Fruit fly (Drosophila melanogaster): ENCODE results near the gene CG7523.

Gene CG7523

dm6 chr3R:17682244-17682773 is 11.6 kb upstream of the CG7523 start, which contains the start of the genes alt and CG7655 (continued):
- no peak for TF ChIP-seq fd3F (GFP tag; optimal IDR thresholded peaks at IDR 0.05)
- no peak for TF ChIP-seq CG6813 (GFP tag; optimal IDR thresholded peaks at IDR 0.05)
- no peak for TF ChIP-seq CG11723 (GFP tag; optimal IDR thresholded peaks at IDR 0.05)
- TF ChIP-seq HmgZ (tag; optimal IDR thresholded peaks at IDR 0.05) = peak; percentile 90
- no peak for TF ChIP-seq CG14860 (GFP tag; IDR thresholded peaks at IDR 0.05; ENCODE audit: partially characterized antibody)
- TF ChIP-seq exex (tag; optimal IDR thresholded peaks at IDR 0.05) = no peak
- no peak for TF ChIP-seq CG3838 (GFP tag; optimal IDR thresholded peaks at IDR 0.05)
- TF ChIP-seq CG3407 (GFP tag; optimal IDR thresholded peaks at IDR 0.05) = no peak
- TF ChIP-seq Sox100B (GFP tag; optimal IDR thresholded peaks at IDR 0.05) = no peak
- TF ChIP-seq CG15073 (GFP tag; optimal IDR thresholded peaks at IDR 0.05) = no peak
- peak; percentile 6 for TF ChIP-seq NfI (GFP tag; optimal IDR thresholded peaks at IDR 0.05)
- TF ChIP-seq CG4424 (GFP tag; optimal IDR thresholded peaks at IDR 0.05) = no peak
- TF ChIP-seq Ets65A (GFP tag) = peak; percentile 75
- TF ChIP-seq so (GFP tag; IDR thresholded peaks at IDR 0.05) = no peak
- no peak for TF ChIP-seq CG31441 (GFP tag; IDR thresholded peaks at IDR 0.05)
- TF ChIP-seq CG2129 (GFP tag; IDR thresholded peaks at IDR 0.05; ENCODE audit: partially characterized antibody) = no peak
- no peak for TF ChIP-seq bbx (GFP tag; IDR thresholded peaks at IDR 0.05; ENCODE audit: partially characterized antibody)
- no peak for TF ChIP-seq Awh (GFP tag; IDR thresholded peaks at IDR 0.05)
- TF ChIP-seq crp (GFP tag; optimal IDR thresholded peaks at IDR 0.05) = no peak
- TF ChIP-seq CG2712 (tag; optimal IDR thresholded peaks at IDR 0.05) = peak; percentile 59
- no peak for TF ChIP-seq CG1529 (GFP tag; optimal IDR thresholded peaks at IDR 0.05)
- peak; percentile 25 for TF ChIP-seq CG4282 (GFP tag; optimal IDR thresholded peaks at IDR 0.05)
- TF ChIP-seq slp2 (GFP tag; optimal IDR thresholded peaks at IDR 0.05) = no peak
- peak; percentile 41 for TF ChIP-seq CG8290 (GFP tag; optimal IDR thresholded peaks at IDR 0.05)
- peak in 1 of 2 experiments; percentile 86 for TF ChIP-seq CG8290 (tag; optimal IDR thresholded peaks at IDR 0.05)
- TF ChIP-seq CG7556 (GFP tag; optimal IDR thresholded peaks at IDR 0.05) = no peak
- TF ChIP-seq zfh2 (GFP tag; optimal IDR thresholded peaks at IDR 0.05) = peak; percentile 5
- peak; percentile 22 for TF ChIP-seq CG17385 (GFP tag; optimal IDR thresholded peaks at IDR 0.05)
- no peak for TF ChIP-seq CG8478 (optimal IDR thresholded peaks at IDR 0.05)
- TF ChIP-seq CG7271 (tag; optimal IDR thresholded peaks at IDR 0.05) = no peak
- TF ChIP-seq pb (GFP tag; optimal IDR thresholded peaks at IDR 0.05) = peak; percentile 26
- TF ChIP-seq sug (tag; optimal IDR thresholded peaks at IDR 0.05) = peak; percentile 46
- TF ChIP-seq CG11504 (tag; optimal IDR thresholded peaks at IDR 0.05) = no peak
- TF ChIP-seq gro (GFP tag; optimal IDR thresholded peaks at IDR 0.05) = peak; percentile 51
- no peak for TF ChIP-seq Ssrp (tag; optimal IDR thresholded peaks at IDR 0.05)
- peak; percentile 72 for TF ChIP-seq CTCF (GFP tag; optimal IDR thresholded peaks at IDR 0.05)
- no peak for TF ChIP-seq MBD-R2 (GFP tag; IDR thresholded peaks at IDR 0.05)
- peak; percentile 2 for TF ChIP-seq CG30020 (tag; optimal IDR thresholded peaks at IDR 0.05)
- peak; percentile 28 for TF ChIP-seq CG10543 (GFP tag; optimal IDR thresholded peaks at IDR 0.05)
- no peak for TF ChIP-seq CG18262 (tag; optimal IDR thresholded peaks at IDR 0.05)
- TF ChIP-seq CG7928 (GFP tag; optimal IDR thresholded peaks at IDR 0.05) = peak; percentile 17
- TF ChIP-seq CG6175 (GFP tag; IDR thresholded peaks at IDR 0.05) = no peak
- TF ChIP-seq Aef1 (GFP tag; IDR thresholded peaks at IDR 0.05) = no peak
- TF ChIP-seq slou (GFP tag; optimal IDR thresholded peaks at IDR 0.05) = no peak
- TF ChIP-seq CG13296 (GFP tag; optimal IDR thresholded peaks at IDR 0.05) = no peak
- no peak for TF ChIP-seq lbe (GFP tag; optimal IDR thresholded peaks at IDR 0.05)
- no peak for TF ChIP-seq ewg (GFP tag; optimal IDR thresholded peaks at IDR 0.05)
- peak; percentile 68 for TF ChIP-seq BEAF-32 (GFP tag; optimal IDR thresholded peaks at IDR 0.05)
- no peak for TF ChIP-seq Oli (tag; optimal IDR thresholded peaks at IDR 0.05)
- no peak for TF ChIP-seq CG12071 (GFP tag; optimal IDR thresholded peaks at IDR 0.05)
- no peak for TF ChIP-seq ase (GFP tag; IDR thresholded peaks at IDR 0.05)
- no peak for TF ChIP-seq CG9817 (tag; optimal IDR thresholded peaks at IDR 0.05)
